Worm (Caenorhabditis elegans) whole organism, young adult: ENCODE measurements around the gene F54F2.14.

Experiments
- B0336.3 ChIP-seq: fragments of 200-800 bp; sonication (Bioruptor generic); IDR thresholded peaks from 2 replicates; pipeline ENCODE4 v1.3.6; 2022; ENCODE audit warnings: missing genetic modification characterization, missing compliant biosample characterization
- F49E8.2 ChIP-seq: sonication (generic microtip); optimal IDR thresholded peaks from 3 replicates; lab custom pipeline; 2017; ENCODE audit warnings: missing genetic modification characterization, mild to moderate bottlenecking, missing compliant biosample characterization, antibody characterized with exemption, moderate library complexity; ENCODE audit not compliant: insufficient read depth
- ZK185.1 ChIP-seq: sonication (generic microtip); optimal IDR thresholded peaks from 2 replicates; lab custom pipeline; 2016; ENCODE audit warnings: mild to moderate bottlenecking, missing genetic modification characterization, missing compliant biosample characterization; ENCODE audit not compliant: poor library complexity, severe bottlenecking
- ama-1 ChIP-seq, 3 experiments: fragments of 150-350 bp in 1 of 3; sonication (generic microtip) in 2 of 3; optimal IDR thresholded peaks; 2 replicates each; lab custom pipeline; 2014 to 2018; ENCODE audit warnings: missing biosample characterization in 2 of 3, missing genetic modification characterization in 2 of 3, missing genetic modification reagents in 2 of 3
- attf-6 ChIP-seq: fragments of 200-800 bp; sonication (Bioruptor generic); IDR thresholded peaks from 2 replicates; pipeline ENCODE4 v1.3.6; 2022; ENCODE audit warnings: missing genetic modification reagents, missing genetic modification characterization, missing compliant biosample characterization
- bed-1 ChIP-seq: fragments of 200-800 bp; sonication (Bioruptor generic); IDR thresholded peaks from 2 replicates; pipeline ENCODE4 v1.3.6; 2022; ENCODE audit warnings: missing genetic modification reagents, missing genetic modification characterization, missing compliant biosample characterization
- ceh-79 ChIP-seq: sonication (generic microtip); optimal IDR thresholded peaks from 2 replicates; lab custom pipeline; 2017; ENCODE audit warnings: mild to moderate bottlenecking, missing genetic modification characterization, missing compliant biosample characterization
- somi-1 ChIP-seq: fragments of 200-800 bp; sonication (Bioruptor generic); optimal IDR thresholded peaks from 2 replicates; lab custom pipeline; 2018; ENCODE audit warnings: mild to moderate bottlenecking, missing genetic modification characterization, missing compliant biosample characterization
- unc-62 ChIP-seq: fragments of 150-350 bp; optimal IDR thresholded peaks from 2 replicates; lab custom pipeline; 2014; ENCODE audit warnings: missing biosample characterization, missing genetic modification reagents, missing genetic modification characterization

- TF ChIP-seq ZK185.1: peak; percentile 91
- TF ChIP-seq attf-6: no peak
- peak; percentile 96 for TF ChIP-seq somi-1 (GFP tag; lab: Kevin White, UChicago)
- peak; percentile 56; the same call in 1 of the 2 replicates for TF ChIP-seq bed-1 (GFP tag; lab: Robert Waterston, UW)
- TF ChIP-seq unc-62: peak; percentile 63
- peak; percentile 75; the same call in 1 of the 2 replicates for TF ChIP-seq B0336.3 (GFP tag; lab: Robert Waterston, UW)
- TF ChIP-seq ama-1 (optimal IDR thresholded peaks at IDR 0.05; lab: Kevin White, UChicago): no peak
- no peak for TF ChIP-seq ama-1 (GFP tag; optimal IDR thresholded peaks at IDR 0.05; lab: Kevin White, UChicago)
- TF ChIP-seq ceh-79 (tag; lab: Kevin White, UChicago): no peak
- TF ChIP-seq F49E8.2: no peak
These were observed 4.3 kb downstream of the F54F2.14 start for ce11 chrIII:8795595-8796141.
